Worm (Caenorhabditis elegans): Measurements from ENCODE around the gene ZK1236.1.

ce11 chrIII:8425076-8425475 lies 4.0 kb upstream of the ZK1236.1 start:
- TF ChIP-seq him-1 (tag; optimal IDR thresholded peaks at IDR 0.05) (peak; percentile 61), W03F9.2 (tag; optimal IDR thresholded peaks at IDR 0.05) (no peak), dao-5 (tag; optimal IDR thresholded peaks at IDR 0.05) (peak; percentile 56)
